Fruit fly (Drosophila melanogaster): Measurements from ENCODE around the gene Pdfr.
"Not testable (repeated sequence)": the region's sequence is repeated elsewhere in the genome, so short reads cannot be mapped to it uniquely, and the experiment has no call there.

The Pdfr gene

dm6 chrX:2588415-2589411, 36.7 kb downstream of the Pdfr start, which contains the start of gene egh:
Gene egh, plus strand, starts transcription at chrX:2588503.
- TF ChIP-seq psq (optimal IDR thresholded peaks at IDR 0.05), result no peak
- no peak for TF ChIP-seq insv (optimal IDR thresholded peaks at IDR 0.05)
- TF ChIP-seq ttk (optimal IDR thresholded peaks at IDR 0.05), result no peak
- no peak for TF ChIP-seq h (optimal IDR thresholded peaks at IDR 0.05)

- no peak for TF ChIP-seq Sin3A (optimal IDR thresholded peaks at IDR 0.05)
These were observed 37.5 kb downstream of the Pdfr start for dm6 chrX:2589446-2590038.

- TF ChIP-seq insv (optimal IDR thresholded peaks at IDR 0.05), result no peak
- TF ChIP-seq Myc (optimal IDR thresholded peaks at IDR 0.05), result no peak
- no peak for TF ChIP-seq h (optimal IDR thresholded peaks at IDR 0.05)
- TF ChIP-seq ttk (optimal IDR thresholded peaks at IDR 0.05), result no peak
- TF ChIP-seq psq (optimal IDR thresholded peaks at IDR 0.05), result no peak
- no peak for TF ChIP-seq Sin3A (optimal IDR thresholded peaks at IDR 0.05)
These were observed 38.6 kb downstream of the Pdfr start for dm6 chrX:2590607-2591006.

dm6 chrX:2591315-2591999, 39.5 kb downstream of the Pdfr start:
- TF ChIP-seq h (optimal IDR thresholded peaks at IDR 0.05) (no peak), Myc (optimal IDR thresholded peaks at IDR 0.05) (no peak), insv (optimal IDR thresholded peaks at IDR 0.05) (no peak), Sin3A (optimal IDR thresholded peaks at IDR 0.05) (no peak)

dm6 chrX:2592243-2592642, 40.2 kb downstream of the Pdfr start:
- TF ChIP-seq Myc (optimal IDR thresholded peaks at IDR 0.05) (no peak), ttk (optimal IDR thresholded peaks at IDR 0.05) (no peak)

- TF ChIP-seq insv (optimal IDR thresholded peaks at IDR 0.05) (no peak), h (optimal IDR thresholded peaks at IDR 0.05) (no peak), psq (optimal IDR thresholded peaks at IDR 0.05) (no peak), Sin3A (optimal IDR thresholded peaks at IDR 0.05) (no peak), Myc (optimal IDR thresholded peaks at IDR 0.05) (no peak), ttk (optimal IDR thresholded peaks at IDR 0.05) (no peak)
These were observed 41.2 kb downstream of the Pdfr start for dm6 chrX:2593094-2593752.

- TF ChIP-seq ttk (optimal IDR thresholded peaks at IDR 0.05) (no peak), Sin3A (optimal IDR thresholded peaks at IDR 0.05) (no peak), Myc (optimal IDR thresholded peaks at IDR 0.05) (no peak), h (optimal IDR thresholded peaks at IDR 0.05) (no peak), psq (optimal IDR thresholded peaks at IDR 0.05) (no peak), insv (optimal IDR thresholded peaks at IDR 0.05) (no peak)
These were observed 41.7 kb downstream of the Pdfr start for dm6 chrX:2593753-2594096.

dm6 chrX:2603851-2604505, 52.0 kb downstream of the Pdfr start, which contains the start of the genes Klp3A and Zw10:
Gene Klp3A, minus strand, starts transcription at chrX:2604052.
Gene Zw10, plus strand, starts transcription at chrX:2604197.
- TF ChIP-seq Sin3A (optimal IDR thresholded peaks at IDR 0.05), result no peak
- no peak for TF ChIP-seq Myc (optimal IDR thresholded peaks at IDR 0.05)
- TF ChIP-seq ttk (optimal IDR thresholded peaks at IDR 0.05), result no peak
- TF ChIP-seq psq (optimal IDR thresholded peaks at IDR 0.05), result no peak
- no peak for TF ChIP-seq h (optimal IDR thresholded peaks at IDR 0.05)
- no peak for TF ChIP-seq insv (optimal IDR thresholded peaks at IDR 0.05)

dm6 chrX:2608470-2609157, 56.6 kb downstream of the Pdfr start, which contains the start of gene Smyd3:
Gene Smyd3, minus strand, starts transcription at chrX:2608876.
- TF ChIP-seq insv (optimal IDR thresholded peaks at IDR 0.05) (no peak), Sin3A (optimal IDR thresholded peaks at IDR 0.05) (no peak), ttk (optimal IDR thresholded peaks at IDR 0.05) (no peak), psq (optimal IDR thresholded peaks at IDR 0.05) (no peak), h (optimal IDR thresholded peaks at IDR 0.05) (no peak), Myc (optimal IDR thresholded peaks at IDR 0.05) (no peak)

dm6 chrX:2610236-2610635, 58.2 kb downstream of the Pdfr start, which contains the start of gene eIF3g1:
Gene eIF3g1, minus strand, starts transcription at chrX:2610336.
- TF ChIP-seq insv, h, Myc (optimal IDR thresholded peaks at IDR 0.05): not testable (repeated sequence)

dm6 chrX:2617417-2617816, 65.4 kb downstream of the Pdfr start:
- no peak for TF ChIP-seq ttk (optimal IDR thresholded peaks at IDR 0.05)
- TF ChIP-seq psq (optimal IDR thresholded peaks at IDR 0.05), result no peak
